Worm (Caenorhabditis elegans): ENCODE results near the gene C14B9.8.
A peak's percentile ranks its signal among the peaks of the same experiment; 100 is the strongest.

The C14B9.8 gene

DNA sequence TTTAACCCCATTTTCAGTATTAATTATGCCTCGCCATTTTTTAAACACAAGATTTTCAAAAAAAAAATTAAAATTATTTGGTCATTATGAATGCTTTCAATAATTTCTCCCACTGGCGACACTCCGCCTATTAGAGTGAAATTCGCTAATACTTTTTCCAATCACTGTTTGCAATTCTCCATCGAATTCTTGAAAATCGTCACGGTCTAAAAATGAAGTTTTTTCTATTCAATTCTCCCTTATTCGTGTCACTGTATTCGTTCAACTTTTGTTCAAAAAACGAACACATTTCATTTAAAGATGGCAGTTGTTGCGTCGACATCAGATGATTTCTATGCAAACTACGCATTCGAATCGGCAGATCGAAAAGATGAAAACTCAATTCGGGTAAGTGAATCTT, 35.9 kb downstream of the C14B9.8 start, which contains the start of gene C14B9.3:
Gene C14B9.3 (plus strand): TSS at position 301 of the 400 bp plus-strand sequence.
- TF ChIP-seq repo-1 (tag; optimal IDR thresholded peaks at IDR 0.05), result no peak
- no peak for TF ChIP-seq F33H1.4 (GFP tag; IDR thresholded peaks at IDR 0.05)
- no peak for TF ChIP-seq zfh-2 (GFP tag; conservative IDR thresholded peaks at IDR 0.05)
- no peak for TF ChIP-seq F49E8.2 (tag; optimal IDR thresholded peaks at IDR 0.05; ENCODE audit: insufficient read depth)
- no peak for TF ChIP-seq cebp-2 (GFP tag; IDR thresholded peaks at IDR 0.05)
- TF ChIP-seq B0019.2 (GFP tag; conservative IDR thresholded peaks at IDR 0.05), result no peak
- TF ChIP-seq rpc-1 (optimal IDR thresholded peaks at IDR 0.05), result no peak
- TF ChIP-seq rpc-1 (tag; optimal IDR thresholded peaks at IDR 0.05), result no peak

DNA sequence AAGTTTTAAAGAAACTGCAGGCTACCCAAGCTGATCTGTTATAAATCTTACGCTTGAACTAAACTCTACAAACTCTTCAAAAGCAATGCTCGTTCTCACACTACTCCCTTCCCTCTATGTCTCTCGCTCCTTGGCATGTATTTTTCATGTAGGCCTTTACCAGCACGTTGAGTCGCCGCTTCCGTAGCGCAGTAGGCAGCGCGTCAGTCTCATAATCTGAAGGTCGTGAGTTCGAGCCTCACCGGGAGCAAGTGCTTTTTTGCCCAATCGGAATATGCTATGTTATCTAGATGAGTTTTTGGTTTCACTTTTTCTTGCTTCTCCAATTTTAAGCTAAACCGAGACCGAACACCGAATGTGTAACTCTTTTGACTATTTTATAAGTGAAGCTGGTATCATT, 38.0 kb downstream of the C14B9.8 start:
- TF ChIP-seq F37B4.10 (GFP tag; IDR thresholded peaks at IDR 0.05) (no peak), rcor-1 (GFP tag; IDR thresholded peaks at IDR 0.05) (no peak), D2030.7 (GFP tag; IDR thresholded peaks at IDR 0.05) (peak; percentile 45; the same call in 1 of the 2 replicates), pbrm-1 (GFP tag; IDR thresholded peaks at IDR 0.05) (0 out of 2 replicates have a peak, but pooled peaks have one; percentile 38), C06A6.2 (GFP tag; conservative IDR thresholded peaks at IDR 0.05) (no peak), die-1 (tag; optimal IDR thresholded peaks at IDR 0.05) (peak; percentile 69), F57C9.4 (tag; optimal IDR thresholded peaks at IDR 0.05) (no peak), T07F8.4 (tag; optimal IDR thresholded peaks at IDR 0.05) (peak; percentile 15), lir-1 (GFP tag; conservative IDR thresholded peaks at IDR 0.05) (no peak), gei-17 (GFP tag; optimal IDR thresholded peaks at IDR 0.05) (no peak), nfyb-1 (GFP tag; IDR thresholded peaks at IDR 0.05) (peak; percentile 65; the same call in 1 of the 2 replicates), F55B11.4 (tag; optimal IDR thresholded peaks at IDR 0.05; ENCODE audit: borderline replicate concordance, insufficient read depth) (no peak), rpc-1 (optimal IDR thresholded peaks at IDR 0.05) (peak; percentile 71), rpc-1 (tag; optimal IDR thresholded peaks at IDR 0.05) (peak; percentile 82), ztf-3 (GFP tag; optimal IDR thresholded peaks at IDR 0.05) (no peak), ceh-27 (GFP tag; optimal IDR thresholded peaks at IDR 0.05) (peak; percentile 59), hrde-1 (tag; optimal IDR thresholded peaks at IDR 0.05; ENCODE audit: borderline replicate concordance) (no peak), Y53F4B.3 (GFP tag; IDR thresholded peaks at IDR 0.05) (no peak), xnd-1 (tag; optimal IDR thresholded peaks at IDR 0.05) (no peak), tlf-1 (GFP tag; optimal IDR thresholded peaks at IDR 0.05) (no peak), tbp1 (GFP tag; optimal IDR thresholded peaks at IDR 0.05) (peak; percentile 95), K11D2.4 (GFP tag; IDR thresholded peaks at IDR 0.05) (no peak), fkh-3 (tag; optimal IDR thresholded peaks at IDR 0.05) (no peak), ekl-4 (GFP tag; IDR thresholded peaks at IDR 0.05) (no peak), rec-8 (tag; optimal IDR thresholded peaks at IDR 0.05) (no peak), nhr-90 (tag; optimal IDR thresholded peaks at IDR 0.05) (peak; percentile 67), Y95B8A.8 (GFP tag; IDR thresholded peaks at IDR 0.05) (no peak), ceh-40 (GFP tag; IDR thresholded peaks at IDR 0.05) (no peak), somi-1 (GFP tag; optimal IDR thresholded peaks at IDR 0.05) (no peak), snpc-3.4 (tag; optimal IDR thresholded peaks at IDR 0.05) (peak; percentile 28), F22D6.2 (tag; optimal IDR thresholded peaks at IDR 0.05) (no peak), F10E7.11 (tag; optimal IDR thresholded peaks at IDR 0.05) (no peak), nhr-120 (GFP tag; IDR thresholded peaks at IDR 0.05) (no peak), ets-4 (GFP tag; optimal IDR thresholded peaks at IDR 0.05) (no peak), Y53G8AR.9 (GFP tag; conservative IDR thresholded peaks at IDR 0.05) (no peak; the same call in 1 of the 2 replicates), dpl-1 (GFP tag; optimal IDR thresholded peaks at IDR 0.05) (no peak), lin-40 (tag; optimal IDR thresholded peaks at IDR 0.05) (peak; percentile 34), egl-44 (GFP tag; IDR thresholded peaks at IDR 0.05) (no peak), sea-2 (GFP tag; IDR thresholded peaks at IDR 0.05) (no peak), ccch-3 (GFP tag; optimal IDR thresholded peaks at IDR 0.05) (no peak), egl-18 (GFP tag; IDR thresholded peaks at IDR 0.05) (no peak), lin-35 (GFP tag; optimal IDR thresholded peaks at IDR 0.05) (no peak)
